Worm (Caenorhabditis elegans) whole organism, early embryonic: ENCODE results near the gene Y38H6C.4.

Source experiments
- ama-1 ChIP-seq: fragments of 150-350 bp; optimal IDR thresholded peaks from 2 replicates; lab custom pipeline; 2014
- tbx-37 ChIP-seq: fragments of 200-800 bp; sonication (Bioruptor generic); conservative IDR thresholded peaks from 2 replicates; pipeline ENCODE4 v1.3.6; 2022; ENCODE audit warnings: missing genetic modification reagents, missing genetic modification characterization, missing compliant biosample characterization

DNA sequence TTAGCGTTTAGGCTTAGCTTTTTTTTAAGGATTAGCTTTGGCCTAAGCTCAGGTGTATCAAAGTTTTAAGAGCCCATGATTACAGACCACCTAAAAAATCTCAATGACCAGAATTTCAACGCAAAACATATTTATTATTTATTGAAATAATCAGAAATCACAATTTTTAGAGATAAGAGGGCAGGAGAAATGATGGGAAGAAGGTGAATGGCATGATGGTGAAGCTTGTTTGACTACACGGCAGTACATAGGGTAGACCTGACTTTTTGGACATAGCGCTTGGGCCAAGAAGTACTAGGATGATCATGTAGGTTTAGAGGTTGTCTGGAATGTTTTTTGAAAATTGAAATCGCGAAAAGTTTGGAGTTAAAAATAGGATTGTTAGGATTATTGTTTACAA is 5.3 kb downstream of the Y38H6C.4 start:
- TF ChIP-seq tbx-37 (GFP tag; lab: Robert Waterston, UW) (no peak), ama-1 (lab: Kevin White, UChicago) (no peak)
